Fruit fly (Drosophila melanogaster) whole organism, prepupa: Measurements from ENCODE around the gene Sos.
A peak's percentile ranks its signal among the peaks of the same experiment; 100 is the strongest.

Experiments
- Blimp-1 ChIP-seq: fragments of 200-800 bp; sonication (Bioruptor generic); optimal IDR thresholded peaks from 3 replicates; lab custom pipeline; 2017; ENCODE audit warnings: missing biosample characterization, missing genetic modification characterization, mild to moderate bottlenecking, moderate library complexity, missing genetic modification reagents
- CG10669 ChIP-seq: fragments of 200-800 bp; sonication (Bioruptor generic); optimal IDR thresholded peaks from 3 replicates; lab custom pipeline; 2018; ENCODE audit warnings: missing biosample characterization, mild to moderate bottlenecking, missing genetic modification characterization, moderate library complexity
- CG11762 ChIP-seq: fragments of 200-800 bp; sonication (Bioruptor generic); optimal IDR thresholded peaks from 3 replicates; lab custom pipeline; 2016; ENCODE audit warnings: missing biosample characterization, missing genetic modification characterization; ENCODE audit not compliant: insufficient read depth
- CG1621 ChIP-seq: fragments of 200-800 bp; sonication (Bioruptor generic); optimal IDR thresholded peaks from 3 replicates; lab custom pipeline; 2018; ENCODE audit warnings: missing biosample characterization, mild to moderate bottlenecking, missing genetic modification characterization
- CG6792 ChIP-seq: fragments of 200-800 bp; sonication (Bioruptor generic); optimal IDR thresholded peaks from 3 replicates; lab custom pipeline; 2016; ENCODE audit warnings: missing biosample characterization, missing genetic modification characterization
- CG6808 ChIP-seq: fragments of 200-800 bp; sonication (Bioruptor generic); optimal IDR thresholded peaks from 3 replicates; lab custom pipeline; 2017; ENCODE audit warnings: missing biosample characterization, missing genetic modification characterization, mild to moderate bottlenecking, moderate library complexity, missing genetic modification reagents
- CG6854 ChIP-seq: fragments of 200-800 bp; sonication (Bioruptor generic); optimal IDR thresholded peaks from 2 replicates; lab custom pipeline; 2017; ENCODE audit warnings: missing biosample characterization, mild to moderate bottlenecking, missing genetic modification characterization
- CG9139 ChIP-seq: fragments of 200-800 bp; sonication (Bioruptor generic); optimal IDR thresholded peaks from 3 replicates; lab custom pipeline; 2017; ENCODE audit warnings: missing biosample characterization, mild to moderate bottlenecking, missing genetic modification characterization
- Eip75B ChIP-seq: fragments of 200-800 bp; sonication (Bioruptor generic); optimal IDR thresholded peaks from 3 replicates; lab custom pipeline; 2016; ENCODE audit warnings: missing biosample characterization, missing genetic modification characterization
- Eip78C ChIP-seq: fragments of 200-800 bp; sonication (Bioruptor generic); peaks from one replicate; lab custom pipeline; 2016; ENCODE audit warnings: missing biosample characterization, missing genetic modification characterization
- Gug ChIP-seq: fragments of 200-800 bp; sonication (Bioruptor generic); IDR thresholded peaks from 2 replicates; pipeline ENCODE4 v1.3.6; 2022; ENCODE audit warnings: missing biosample characterization, missing genetic modification characterization
- Hr38 ChIP-seq: sonication (Bioruptor generic); optimal IDR thresholded peaks from 2 replicates; lab custom pipeline; 2016; ENCODE audit warnings: missing biosample characterization, missing genetic modification characterization
- Lpt ChIP-seq: fragments of 200-800 bp; sonication (Bioruptor generic); optimal IDR thresholded peaks from 3 replicates; lab custom pipeline; 2016; ENCODE audit warnings: missing biosample characterization, missing genetic modification characterization
- Smox ChIP-seq: fragments of 200-800 bp; sonication (Bioruptor generic); optimal IDR thresholded peaks from 3 replicates; lab custom pipeline; 2016; ENCODE audit warnings: missing biosample characterization, missing genetic modification characterization
- Sox102F ChIP-seq: fragments of 200-800 bp; sonication (Bioruptor generic); optimal IDR thresholded peaks from 2 replicates; lab custom pipeline; 2016; ENCODE audit warnings: missing biosample characterization, mild to moderate bottlenecking, missing genetic modification characterization
- Sox15 ChIP-seq: fragments of 200-800 bp; sonication (Bioruptor generic); optimal IDR thresholded peaks from 3 replicates; lab custom pipeline; 2016; ENCODE audit warnings: missing biosample characterization, missing genetic modification characterization
- achi ChIP-seq: fragments of 200-800 bp; sonication (Bioruptor generic); optimal IDR thresholded peaks from 3 replicates; lab custom pipeline; 2016; ENCODE audit warnings: missing biosample characterization, missing genetic modification characterization
- dsx ChIP-seq: fragments of 200-800 bp; optimal IDR thresholded peaks from 3 replicates; lab custom pipeline; 2019; ENCODE audit warnings: missing biosample characterization, mild to moderate bottlenecking, missing genetic modification characterization, moderate library complexity; ENCODE audit not compliant: poor library complexity, severe bottlenecking
- eg ChIP-seq: fragments of 200-800 bp; sonication (Bioruptor generic); IDR thresholded peaks from 3 replicates; pipeline ENCODE4 v1.3.6; 2022; ENCODE audit warnings: missing biosample characterization, missing genetic modification characterization
- esn ChIP-seq: fragments of 200-800 bp; sonication (Bioruptor generic); optimal IDR thresholded peaks from 2 replicates; lab custom pipeline; 2016; ENCODE audit warnings: missing biosample characterization, mild to moderate bottlenecking, missing genetic modification characterization, moderate library complexity
- fd85E ChIP-seq: fragments of 200-800 bp; sonication (Bioruptor generic); optimal IDR thresholded peaks from 3 replicates; lab custom pipeline; 2016; ENCODE audit warnings: missing biosample characterization, missing genetic modification characterization
- fkh ChIP-seq: fragments of 200-800 bp; sonication (Bioruptor generic); optimal IDR thresholded peaks from 3 replicates; lab custom pipeline; 2017; ENCODE audit warnings: missing biosample characterization, mild to moderate bottlenecking, missing genetic modification characterization, moderate library complexity
- lz ChIP-seq: fragments of 200-800 bp; sonication (Bioruptor generic); optimal IDR thresholded peaks from 3 replicates; lab custom pipeline; 2016; ENCODE audit warnings: missing biosample characterization, missing genetic modification characterization
- pdm3 ChIP-seq: fragments of 200-800 bp; sonication (Bioruptor generic); optimal IDR thresholded peaks from 3 replicates; lab custom pipeline; 2016; ENCODE audit warnings: missing biosample characterization, missing genetic modification characterization
- ss ChIP-seq, 2 experiments: fragments of 200-800 bp; sonication (Bioruptor generic); optimal IDR thresholded peaks; 2 replicates in 1 of 2; 3 replicates in 1 of 2; lab custom pipeline; 2017 to 2018; ENCODE audit warnings: mild to moderate bottlenecking in 2 of 2, missing biosample characterization in 2 of 2, missing genetic modification characterization in 2 of 2, moderate library complexity in 1 of 2
- svp ChIP-seq: fragments of 200-800 bp; sonication (Bioruptor generic); peaks from one replicate; lab custom pipeline; 2016; ENCODE audit warnings: missing biosample characterization, missing genetic modification characterization
- topi ChIP-seq: fragments of 200-800 bp; sonication (Bioruptor generic); optimal IDR thresholded peaks from 3 replicates; lab custom pipeline; 2016; ENCODE audit warnings: missing biosample characterization, missing genetic modification characterization
- vri ChIP-seq: fragments of 200-800 bp; sonication (Bioruptor generic); optimal IDR thresholded peaks from 3 replicates; lab custom pipeline; 2016; ENCODE audit warnings: missing biosample characterization, mild to moderate bottlenecking, missing genetic modification characterization

The Sos gene

dm6 chr2L:13804561-13805067 lies 9.0 kb upstream of the Sos start:
- TF ChIP-seq Eip78C (GFP tag; lab: Kevin White, UChicago) = peak; percentile 53
- peak; percentile 80 for TF ChIP-seq svp
- peak; percentile 6 for TF ChIP-seq vri
- peak; percentile 21 for TF ChIP-seq CG6808 (GFP tag; lab: Kevin White, UChicago)
- TF ChIP-seq pdm3 (GFP tag; lab: Kevin White, UChicago) = no peak
- peak; percentile 20 for TF ChIP-seq dsx
- TF ChIP-seq CG9139 (GFP tag; lab: Kevin White, UChicago) = peak; percentile 24
- TF ChIP-seq CG10669 (GFP tag; lab: Kevin White, UChicago) = peak; percentile 13
- TF ChIP-seq Eip75B (GFP tag; lab: Kevin White, UChicago) = no peak
- TF ChIP-seq CG6854 (GFP tag; lab: Kevin White, UChicago) = no peak
- peak; percentile 44 to 75 for TF ChIP-seq ss (GFP tag; optimal IDR thresholded peaks at IDR 0.05; lab: Kevin White, UChicago)
- TF ChIP-seq CG1621 (tag; lab: Kevin White, UChicago) = peak; percentile 71
- TF ChIP-seq Lpt (GFP tag; lab: Kevin White, UChicago) = peak; percentile 7
- TF ChIP-seq esn (GFP tag; lab: Kevin White, UChicago) = peak; percentile 15
- peak; percentile 42; the same call in 1 of the 3 replicates for TF ChIP-seq eg (GFP tag; lab: Robert Waterston, UW)
- TF ChIP-seq fd85E (GFP tag; lab: Kevin White, UChicago) = no peak
- peak; percentile 13 for TF ChIP-seq achi (GFP tag; lab: Kevin White, UChicago)

- no peak for TF ChIP-seq CG11762 (GFP tag; lab: Kevin White, UChicago)
- peak; percentile 94 for TF ChIP-seq svp
- no peak for TF ChIP-seq CG9139 (GFP tag; lab: Kevin White, UChicago)
- no peak for TF ChIP-seq Sox15 (GFP tag; lab: Kevin White, UChicago)
- no peak for TF ChIP-seq Hr38 (GFP tag; lab: Kevin White, UChicago)
- no peak for TF ChIP-seq eg (GFP tag; lab: Robert Waterston, UW)
These were observed 8.4 kb upstream of the Sos start for dm6 chr2L:13805170-13805569.

- no peak for TF ChIP-seq Smox
- peak; percentile 2 for TF ChIP-seq topi (GFP tag; lab: Kevin White, UChicago)
- peak; percentile 42 for TF ChIP-seq Eip78C (GFP tag; lab: Kevin White, UChicago)
- peak; percentile 60 for TF ChIP-seq fkh (GFP tag; lab: Kevin White, UChicago)
These were observed 6.5 kb upstream of the Sos start for dm6 chr2L:13807097-13807496.

dm6 chr2L:13807959-13808358 lies 5.7 kb upstream of the Sos start:
- peak; percentile 39 for TF ChIP-seq fkh (GFP tag; lab: Kevin White, UChicago)
- no peak for TF ChIP-seq Lpt (GFP tag; lab: Kevin White, UChicago)
- peak; percentile 64 for TF ChIP-seq Eip78C (GFP tag; lab: Kevin White, UChicago)
- TF ChIP-seq Gug (GFP tag; lab: Robert Waterston, UW) = no peak
- TF ChIP-seq esn (GFP tag; lab: Kevin White, UChicago) = peak; percentile 40
- TF ChIP-seq, all 60 proteins: peak for 3

- TF ChIP-seq fkh (GFP tag; lab: Kevin White, UChicago) (peak; percentile 100), lz (GFP tag; lab: Kevin White, UChicago) (no peak), Blimp-1 (GFP tag; lab: Kevin White, UChicago) (no peak), CG6792 (no peak)
These were observed 2.3 kb upstream of the Sos start, which contains the start of the genes Adat1 and CG16865 for dm6 chr2L:13811323-13811722. Gene Adat1, minus strand, starts transcription at chr2L:13811474. Gene CG16865, plus strand, starts transcription at chr2L:13811522.

- no peak for TF ChIP-seq pdm3 (GFP tag; lab: Kevin White, UChicago)
- TF ChIP-seq Sox102F = no peak
These were observed 460 bp upstream of the Sos start, which contains the start of gene CG16888 for dm6 chr2L:13813156-13813555. Gene CG16888, minus strand, starts transcription at chr2L:13813256.
